Fruit fly (Drosophila melanogaster) whole organism, wandering third instar larva: Measurements from ENCODE around the gene CG12446.

Source experiments
- Abd-B ChIP-seq: fragments of >200 bp; optimal IDR thresholded peaks from 2 replicates; lab custom pipeline; 2017; ENCODE audit warnings: missing biosample characterization, missing genetic modification characterization
- CG32264 ChIP-seq: fragments of 200-800 bp; sonication (Bioruptor generic); optimal IDR thresholded peaks from 2 replicates; lab custom pipeline; 2016; ENCODE audit warnings: missing biosample characterization, missing genetic modification characterization
- CG9705 ChIP-seq: fragments of 200-800 bp; sonication (Bioruptor generic); optimal IDR thresholded peaks from 2 replicates; lab custom pipeline; 2018; ENCODE audit warnings: missing biosample characterization, mild to moderate bottlenecking, missing genetic modification characterization
- CrebA ChIP-seq: fragments of 200-800 bp; sonication (Bioruptor generic); optimal IDR thresholded peaks from 2 replicates; lab custom pipeline; 2016; ENCODE audit warnings: missing biosample characterization, mild to moderate bottlenecking, missing genetic modification characterization, borderline replicate concordance
- Dfd ChIP-seq: fragments of >200 bp; optimal IDR thresholded peaks from 2 replicates; lab custom pipeline; 2017; ENCODE audit warnings: missing biosample characterization, missing genetic modification characterization
- Dif ChIP-seq: fragments of 200-275, 200-300 bp; sonication (Bioruptor generic); optimal IDR thresholded peaks from 2 replicates; lab custom pipeline; 2018; ENCODE audit warnings: missing biosample characterization, missing genetic modification characterization; ENCODE audit not compliant: partially characterized antibody
- GATAd ChIP-seq: sonication (Bioruptor generic); optimal IDR thresholded peaks from 2 replicates; lab custom pipeline; 2016; ENCODE audit warnings: missing biosample characterization, missing genetic modification characterization
- HLH106 ChIP-seq: fragments of 200-800 bp; optimal IDR thresholded peaks from 3 replicates; lab custom pipeline; 2019; ENCODE audit warnings: missing biosample characterization, mild to moderate bottlenecking, missing genetic modification characterization, moderate library complexity
- Hnf4 ChIP-seq: fragments of 200-800 bp; sonication (Bioruptor generic); optimal IDR thresholded peaks from 2 replicates; lab custom pipeline; 2016; ENCODE audit warnings: missing biosample characterization, mild to moderate bottlenecking, missing genetic modification characterization
- Hr78 ChIP-seq: fragments of >200 bp; optimal IDR thresholded peaks from 2 replicates; lab custom pipeline; 2017; ENCODE audit warnings: missing biosample characterization, missing genetic modification characterization
- Hr83 ChIP-seq: fragments of 200-300 bp; sonication (Bioruptor generic); optimal IDR thresholded peaks from 2 replicates; lab custom pipeline; 2016; ENCODE audit warnings: missing biosample characterization, mild to moderate bottlenecking, missing genetic modification characterization, moderate library complexity; ENCODE audit not compliant: poor library complexity, severe bottlenecking
- Jra ChIP-seq: sonication (Bioruptor generic); optimal IDR thresholded peaks from 2 replicates; lab custom pipeline; 2016; ENCODE audit warnings: missing biosample characterization, missing genetic modification characterization
- Mio ChIP-seq: sonication (Bioruptor generic); optimal IDR thresholded peaks from 2 replicates; lab custom pipeline; 2016; ENCODE audit warnings: missing biosample characterization, missing genetic modification characterization
- Myc ChIP-seq: fragments of >200 bp; optimal IDR thresholded peaks from 2 replicates; lab custom pipeline; 2017
- N ChIP-seq: fragments of >200 bp; optimal IDR thresholded peaks from 2 replicates; lab custom pipeline; 2018; ENCODE audit warnings: missing biosample characterization, missing external identifiers, missing genetic modification characterization
- OdsH ChIP-seq: fragments of 200-800 bp; sonication (Bioruptor generic); optimal IDR thresholded peaks from 2 replicates; lab custom pipeline; 2016; ENCODE audit warnings: missing biosample characterization, mild to moderate bottlenecking, missing genetic modification characterization
- Rel ChIP-seq, 2 experiments: fragments of 200-800 bp; sonication (Bioruptor generic) in 1 of 2; optimal IDR thresholded peaks; 2 replicates in 1 of 2; 3 replicates in 1 of 2; lab custom pipeline; 2016 to 2019; ENCODE audit warnings: mild to moderate bottlenecking in 2 of 2, missing biosample characterization in 2 of 2, missing genetic modification characterization in 2 of 2, moderate library complexity in 1 of 2
- Sp1 ChIP-seq: fragments of 200-800 bp; sonication (Bioruptor generic); optimal IDR thresholded peaks from 3 replicates; lab custom pipeline; 2019; ENCODE audit warnings: missing biosample characterization, mild to moderate bottlenecking, missing genetic modification characterization, moderate library complexity
- Vsx2 ChIP-seq: fragments of 200-300, 225-300 bp; sonication (Bioruptor generic); optimal IDR thresholded peaks from 2 replicates; lab custom pipeline; 2018; ENCODE audit warnings: missing biosample characterization, missing genetic modification characterization; ENCODE audit not compliant: partially characterized antibody
- br ChIP-seq: fragments of 200-800 bp; sonication (Bioruptor generic); optimal IDR thresholded peaks from 2 replicates; lab custom pipeline; 2016; ENCODE audit warnings: missing biosample characterization, missing genetic modification characterization
- brk ChIP-seq: fragments of 200-800 bp; sonication (Bioruptor generic); optimal IDR thresholded peaks from 2 replicates; lab custom pipeline; 2016; ENCODE audit warnings: missing biosample characterization, mild to moderate bottlenecking, missing genetic modification characterization
- dl ChIP-seq, 2 experiments: fragments of 175-275, 200-275 bp in 1 of 2; fragments of 200-275 bp in 1 of 2; sonication (Bioruptor generic); optimal IDR thresholded peaks; lab custom pipeline; 2018; ENCODE audit warnings: mild to moderate bottlenecking in 2 of 2, missing biosample characterization in 2 of 2, missing genetic modification characterization in 2 of 2, moderate library complexity in 2 of 2; ENCODE audit not compliant: partially characterized antibody in 2 of 2, insufficient read depth in 1 of 2
- dmrt93B ChIP-seq: fragments of 200-800 bp; sonication (Bioruptor generic); optimal IDR thresholded peaks from 2 replicates; lab custom pipeline; 2018; ENCODE audit warnings: missing biosample characterization, mild to moderate bottlenecking, missing genetic modification characterization
- dsf ChIP-seq: sonication (Bioruptor generic); optimal IDR thresholded peaks from 2 replicates; lab custom pipeline; 2016; ENCODE audit warnings: missing biosample characterization, missing genetic modification characterization, borderline replicate concordance
- ey ChIP-seq: fragments of 200-800 bp; sonication (Bioruptor generic); optimal IDR thresholded peaks from 2 replicates; lab custom pipeline; 2016; ENCODE audit warnings: missing biosample characterization, missing genetic modification characterization
- foxo ChIP-seq, 2 experiments: fragments of 200-800 bp; sonication (Bioruptor generic); optimal IDR thresholded peaks; 2 replicates in 1 of 2; 3 replicates in 1 of 2; lab custom pipeline; 2016 to 2017; ENCODE audit warnings: missing biosample characterization in 2 of 2, missing genetic modification characterization in 2 of 2
- fru ChIP-seq: fragments of 200-800 bp; sonication (Bioruptor generic); optimal IDR thresholded peaks from 3 replicates; lab custom pipeline; 2016; ENCODE audit warnings: missing biosample characterization, mild to moderate bottlenecking, missing genetic modification characterization
- h ChIP-seq: fragments of 200-800 bp; sonication (Bioruptor generic); optimal IDR thresholded peaks from 3 replicates; lab custom pipeline; 2016; ENCODE audit warnings: missing biosample characterization, mild to moderate bottlenecking, missing genetic modification characterization
- jim ChIP-seq: fragments of 175-275, 200-325 bp; sonication (Bioruptor generic); optimal IDR thresholded peaks from 2 replicates; lab custom pipeline; 2016; ENCODE audit warnings: missing biosample characterization, mild to moderate bottlenecking, missing genetic modification characterization
- lola ChIP-seq: fragments of >200 bp; optimal IDR thresholded peaks from 2 replicates; lab custom pipeline; 2017; ENCODE audit warnings: missing biosample characterization, missing genetic modification characterization
- pan ChIP-seq: fragments of >200 bp; optimal IDR thresholded peaks from 2 replicates; lab custom pipeline; 2017
- psq ChIP-seq: fragments of 200-800 bp; sonication (Bioruptor generic); optimal IDR thresholded peaks from 3 replicates; lab custom pipeline; 2017; ENCODE audit warnings: missing biosample characterization, mild to moderate bottlenecking, missing genetic modification characterization, moderate library complexity
- rgr ChIP-seq: fragments of 200-800 bp; sonication (Bioruptor generic); optimal IDR thresholded peaks from 3 replicates; lab custom pipeline; 2016; ENCODE audit warnings: missing biosample characterization, mild to moderate bottlenecking, missing genetic modification characterization
- sage ChIP-seq: fragments of 200-800 bp; sonication (Bioruptor generic); optimal IDR thresholded peaks from 2 replicates; lab custom pipeline; 2016; ENCODE audit warnings: missing biosample characterization, mild to moderate bottlenecking, missing genetic modification characterization
- sv ChIP-seq: fragments of 200-800 bp; sonication (Bioruptor generic); optimal IDR thresholded peaks from 3 replicates; lab custom pipeline; 2016; ENCODE audit warnings: missing biosample characterization, missing genetic modification characterization
- tai ChIP-seq: sonication (Bioruptor generic); optimal IDR thresholded peaks from 2 replicates; lab custom pipeline; 2016; ENCODE audit warnings: missing biosample characterization, missing genetic modification characterization
- usp ChIP-seq: fragments of >200 bp; optimal IDR thresholded peaks from 2 replicates; lab custom pipeline; 2017; ENCODE audit warnings: missing biosample characterization, missing genetic modification characterization
- woc ChIP-seq: sonication (Bioruptor generic); optimal IDR thresholded peaks from 2 replicates; lab custom pipeline; 2016; ENCODE audit warnings: missing biosample characterization, mild to moderate bottlenecking, missing genetic modification characterization

CG12446 gene

DNA sequence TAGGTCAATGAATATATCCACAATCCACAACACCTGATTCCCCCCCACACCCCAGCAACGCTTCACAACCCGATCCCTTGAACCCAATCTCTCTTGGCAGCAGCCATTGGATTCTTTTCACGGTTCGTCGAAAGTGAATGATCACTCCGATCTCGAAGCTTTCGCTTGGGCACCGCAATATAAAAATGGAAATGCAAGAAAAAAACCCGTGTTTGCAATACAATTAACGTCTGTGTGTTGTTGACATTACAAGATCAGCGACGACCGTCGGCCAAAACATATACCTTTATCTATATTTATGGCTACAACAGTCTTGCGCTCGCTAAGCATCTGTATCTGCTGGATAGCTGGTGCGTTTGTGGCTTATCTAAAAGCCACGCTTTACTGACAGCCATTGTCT lies 25.6 kb upstream of the CG12446 start:
- TF ChIP-seq dmrt93B (GFP tag; lab: Kevin White, UChicago) (no peak), usp (no peak), Dfd (GFP tag; lab: Kevin White, UChicago) (no peak), ey (GFP tag; lab: Kevin White, UChicago) (no peak), N (GFP tag; lab: Kevin White, UChicago) (no peak), brk (GFP tag; lab: Kevin White, UChicago) (no peak), br (no peak), dsf (GFP tag; lab: Kevin White, UChicago) (no peak), OdsH (no peak), lola (GFP tag; lab: Kevin White, UChicago) (no peak), tai (GFP tag; lab: Kevin White, UChicago) (no peak), Sp1 (GFP tag; lab: Kevin White, UChicago) (no peak), fru (GFP tag; lab: Kevin White, UChicago) (no peak), HLH106 (tag; lab: Kevin White, UChicago) (no peak), sage (no peak), CG9705 (GFP tag; lab: Kevin White, UChicago) (no peak)

- TF ChIP-seq Sp1 (GFP tag; lab: Kevin White, UChicago), result no peak
- TF ChIP-seq Hr83, result no peak
- TF ChIP-seq pan, result no peak
- no peak for TF ChIP-seq Abd-B (GFP tag; lab: Kevin White, UChicago)
- no peak for TF ChIP-seq dmrt93B (GFP tag; lab: Kevin White, UChicago)
- TF ChIP-seq CrebA (GFP tag; lab: Kevin White, UChicago), result no peak
- no peak for TF ChIP-seq Dif (GFP tag; lab: Kevin White, UChicago)
- TF ChIP-seq Rel (GFP tag; optimal IDR thresholded peaks at IDR 0.05; lab: Kevin White, UChicago), result no peak
- no peak for TF ChIP-seq Rel (tag; optimal IDR thresholded peaks at IDR 0.05; lab: Kevin White, UChicago)
- no peak for TF ChIP-seq usp
- TF ChIP-seq foxo (GFP tag; optimal IDR thresholded peaks at IDR 0.05; lab: Kevin White, UChicago), result no peak
- no peak for TF ChIP-seq sv (GFP tag; lab: Kevin White, UChicago)
- TF ChIP-seq HLH106 (tag; lab: Kevin White, UChicago), result no peak
- TF ChIP-seq N (GFP tag; lab: Kevin White, UChicago), result no peak
- TF ChIP-seq dsf (GFP tag; lab: Kevin White, UChicago), result no peak
- no peak for TF ChIP-seq tai (GFP tag; lab: Kevin White, UChicago)
- TF ChIP-seq CG32264 (GFP tag; lab: Kevin White, UChicago), result no peak
- no peak for TF ChIP-seq CG9705 (GFP tag; lab: Kevin White, UChicago)
- TF ChIP-seq rgr (GFP tag; lab: Kevin White, UChicago), result no peak
- TF ChIP-seq br, result no peak
- no peak for TF ChIP-seq lola (GFP tag; lab: Kevin White, UChicago)
Measured at dm6 chrX:22836438-22836837, 24.7 kb upstream of the CG12446 start.

DNA sequence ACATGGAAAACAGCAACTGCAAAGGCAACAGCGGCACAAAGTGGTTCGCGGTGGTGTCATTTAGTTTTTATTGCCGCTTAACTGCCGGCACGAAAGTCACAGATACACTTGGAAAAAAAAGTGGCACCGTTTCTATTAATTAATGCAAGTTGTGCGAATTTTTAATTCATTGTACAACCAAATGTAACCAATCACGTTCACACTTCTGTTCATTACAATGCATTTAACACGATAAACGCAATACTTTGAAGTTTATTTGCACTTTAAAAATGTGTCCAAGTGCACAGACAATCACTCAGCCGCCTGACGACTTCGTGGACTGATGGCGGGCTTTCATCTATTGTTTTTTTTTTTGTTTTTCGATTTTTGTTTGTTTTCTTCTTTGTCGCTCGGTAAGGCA lies 21.8 kb upstream of the CG12446 start:
- no peak for TF ChIP-seq Mio (GFP tag; lab: Kevin White, UChicago)
- no peak for TF ChIP-seq dl (GFP tag; optimal IDR thresholded peaks at IDR 0.05; lab: Kevin White, UChicago; ENCODE audit: insufficient read depth in 1 of 2, partially characterized antibody in 2 of 2)
- no peak for TF ChIP-seq N (GFP tag; lab: Kevin White, UChicago)
- TF ChIP-seq usp, result no peak
- peak; percentile 14 for TF ChIP-seq dmrt93B (GFP tag; lab: Kevin White, UChicago)
- no peak for TF ChIP-seq sv (GFP tag; lab: Kevin White, UChicago)
- TF ChIP-seq woc (GFP tag; lab: Kevin White, UChicago), result peak; percentile 24
- no peak for TF ChIP-seq Rel (GFP tag; optimal IDR thresholded peaks at IDR 0.05; lab: Kevin White, UChicago)
- TF ChIP-seq Rel (tag; optimal IDR thresholded peaks at IDR 0.05; lab: Kevin White, UChicago), result no peak
- no peak for TF ChIP-seq Myc (lab: Kevin White, UChicago)
- TF ChIP-seq Jra (GFP tag; lab: Kevin White, UChicago), result no peak
- no peak for TF ChIP-seq tai (GFP tag; lab: Kevin White, UChicago)
- TF ChIP-seq pan, result no peak
- no peak for TF ChIP-seq CrebA (GFP tag; lab: Kevin White, UChicago)
- no peak for TF ChIP-seq dsf (GFP tag; lab: Kevin White, UChicago)
- TF ChIP-seq Dif (GFP tag; lab: Kevin White, UChicago), result no peak
- TF ChIP-seq CG9705 (GFP tag; lab: Kevin White, UChicago), result no peak
- TF ChIP-seq OdsH, result no peak
- TF ChIP-seq sage, result no peak
- no peak for TF ChIP-seq Vsx2 (GFP tag; lab: Kevin White, UChicago)
- peak; percentile 0 for TF ChIP-seq Sp1 (GFP tag; lab: Kevin White, UChicago)
- TF ChIP-seq lola (GFP tag; lab: Kevin White, UChicago), result no peak
- peak; percentile 6 for TF ChIP-seq psq
- no peak for TF ChIP-seq brk (GFP tag; lab: Kevin White, UChicago)
- peak; percentile 47 for TF ChIP-seq rgr (GFP tag; lab: Kevin White, UChicago)
- TF ChIP-seq ey (GFP tag; lab: Kevin White, UChicago), result peak; percentile 25
- TF ChIP-seq br, result peak; percentile 26
- no peak for TF ChIP-seq GATAd
- TF ChIP-seq foxo (GFP tag; optimal IDR thresholded peaks at IDR 0.05; lab: Kevin White, UChicago), result peak in 1 of 2 experiments; percentile 58
- TF ChIP-seq Hr83, result no peak
- TF ChIP-seq HLH106 (tag; lab: Kevin White, UChicago), result peak; percentile 40
- no peak for TF ChIP-seq jim
- TF ChIP-seq Abd-B (GFP tag; lab: Kevin White, UChicago), result no peak
- TF ChIP-seq Hr78 (GFP tag; lab: Kevin White, UChicago), result no peak
- peak; percentile 58 for TF ChIP-seq fru (GFP tag; lab: Kevin White, UChicago)
- peak; percentile 60 for TF ChIP-seq h (GFP tag; lab: Kevin White, UChicago)
- TF ChIP-seq CG32264 (GFP tag; lab: Kevin White, UChicago), result no peak
- no peak for TF ChIP-seq Hnf4 (GFP tag; lab: Kevin White, UChicago)
- TF ChIP-seq Dfd (GFP tag; lab: Kevin White, UChicago), result no peak
